Fruit fly (Drosophila melanogaster) Kc167 (cell line): ENCODE data around the gene Ocrl.

Source experiments
- h ChIP-seq: fragments of >200 bp; optimal IDR thresholded peaks from 3 replicates; lab custom pipeline; 2018; ENCODE audit warnings: missing external identifiers
- psq ChIP-seq: fragments of >200 bp; optimal IDR thresholded peaks from 2 replicates; lab custom pipeline; 2017; ENCODE audit warnings: missing external identifiers
- ttk ChIP-seq: sonication (Bioruptor generic); optimal IDR thresholded peaks from 2 replicates; lab custom pipeline; 2017; ENCODE audit warnings: missing external identifiers

DNA sequence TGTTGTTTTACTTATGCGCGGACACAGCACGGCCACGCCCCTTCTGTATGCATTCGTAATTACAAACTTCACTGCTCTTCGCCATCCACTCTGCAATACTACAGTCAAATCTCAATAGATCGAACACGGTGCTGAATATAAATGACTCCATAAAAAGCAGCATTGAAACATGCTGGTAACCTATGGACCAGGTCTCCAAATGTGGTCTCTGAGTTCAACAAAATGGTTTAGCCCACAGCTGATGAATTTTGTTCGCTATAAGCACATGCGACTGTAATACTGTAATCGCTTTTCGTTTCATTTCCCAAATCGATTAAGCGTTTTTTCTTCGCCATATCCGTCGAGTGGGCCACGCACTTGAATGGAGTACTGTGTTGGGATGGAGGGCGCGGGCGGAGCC lies 25.4 kb upstream of the Ocrl start:
- no peak for TF ChIP-seq ttk (lab: Kevin White, UChicago)
- no peak for TF ChIP-seq h (lab: Kevin White, UChicago)
- no peak for TF ChIP-seq psq (lab: Kevin White, UChicago)
